Fruit fly (Drosophila melanogaster) whole organism, embryonic: Measurements from ENCODE around the gene Nepl21.

ENCODE experiments used
- Aef1 ChIP-seq: fragments of 200-800 bp; sonication (Bioruptor generic); IDR thresholded peaks from 3 replicates; pipeline ENCODE4 v1.3.6; 2022; ENCODE audit warnings: missing biosample characterization, missing genetic modification characterization
- Awh ChIP-seq: fragments of 200-800 bp; sonication (Bioruptor generic); IDR thresholded peaks from 2 replicates; pipeline ENCODE4, ENCODE4 v1.3.6; 2022; ENCODE audit warnings: missing biosample characterization, missing genetic modification characterization
- Bgb ChIP-seq: fragments of 200-800 bp; sonication (Bioruptor generic); IDR thresholded peaks from 2 replicates; pipeline ENCODE4 v1.3.6; 2022; ENCODE audit warnings: missing biosample characterization, missing genetic modification characterization; ENCODE audit not compliant: partially characterized antibody
- CG1024 ChIP-seq: fragments of 200-800 bp; sonication (Bioruptor generic); IDR thresholded peaks from 2 replicates; pipeline ENCODE4 v1.3.6; 2022; ENCODE audit warnings: missing biosample characterization, missing genetic modification characterization
- CG10565 ChIP-seq: fragments of 200-800 bp; sonication (Bioruptor generic); optimal IDR thresholded peaks from 3 replicates; lab custom pipeline; 2016; ENCODE audit warnings: missing biosample characterization, mild to moderate bottlenecking, missing genetic modification characterization
- CG12104 ChIP-seq: fragments of 200-800 bp; sonication (Bioruptor generic); optimal IDR thresholded peaks from 3 replicates; lab custom pipeline; 2016; ENCODE audit warnings: missing biosample characterization, missing genetic modification characterization
- CG14014 ChIP-seq: fragments of 200-800 bp; sonication (Bioruptor generic); IDR thresholded peaks from 2 replicates; pipeline ENCODE4 v1.3.6; 2022; ENCODE audit warnings: missing biosample characterization, missing genetic modification characterization
- CG15514 ChIP-seq: fragments of 200-800 bp; sonication (Bioruptor generic); optimal IDR thresholded peaks from 3 replicates; lab custom pipeline; 2017; ENCODE audit warnings: missing biosample characterization, missing genetic modification characterization, mild to moderate bottlenecking, moderate library complexity, missing genetic modification reagents
- CG16863 ChIP-seq: fragments of 200-800 bp; sonication (Bioruptor generic); optimal IDR thresholded peaks from 3 replicates; lab custom pipeline; 2016; ENCODE audit warnings: missing biosample characterization, missing genetic modification characterization
- CG2199 ChIP-seq: fragments of 200-800 bp; sonication (Bioruptor generic); IDR thresholded peaks from 3 replicates; pipeline ENCODE4 v1.3.6; 2022; ENCODE audit warnings: missing biosample characterization, missing genetic modification characterization
- CG3847 ChIP-seq: fragments of 200-800 bp; sonication (Bioruptor generic); IDR thresholded peaks from 2 replicates; pipeline ENCODE4 v1.3.6; 2022; ENCODE audit warnings: missing biosample characterization, missing genetic modification characterization
- CG43689 ChIP-seq: fragments of 200-800 bp; sonication (Bioruptor generic); IDR thresholded peaks from 2 replicates; pipeline ENCODE4 v1.3.6; 2022; ENCODE audit warnings: missing biosample characterization, missing genetic modification characterization
- CG4617 ChIP-seq: fragments of 200-800 bp; sonication (Bioruptor generic); optimal IDR thresholded peaks from 3 replicates; lab custom pipeline; 2016; ENCODE audit warnings: missing biosample characterization, missing genetic modification characterization, borderline replicate concordance
- CG4730 ChIP-seq: fragments of 200-800 bp; sonication (Bioruptor generic); IDR thresholded peaks from 2 replicates; pipeline ENCODE4 v1.3.6; 2022; ENCODE audit warnings: missing biosample characterization, missing genetic modification characterization
- CG6175 ChIP-seq: fragments of 200-800 bp; sonication (Bioruptor generic); IDR thresholded peaks from 3 replicates; pipeline ENCODE4 v1.3.6; 2022; ENCODE audit warnings: missing biosample characterization, missing genetic modification characterization
- CG8281 ChIP-seq: fragments of 200-800 bp; sonication (Bioruptor generic); optimal IDR thresholded peaks from 2 replicates; lab custom pipeline; 2018; ENCODE audit warnings: missing biosample characterization, mild to moderate bottlenecking, missing genetic modification characterization, moderate library complexity
- CG8290 ChIP-seq, 3 experiments: fragments of 200-800 bp; sonication (Bioruptor generic); optimal IDR thresholded peaks; 2 replicates each; lab custom pipeline; 2016 to 2019; ENCODE audit warnings: missing biosample characterization in 3 of 3, missing genetic modification characterization in 3 of 3, mild to moderate bottlenecking in 2 of 3, moderate library complexity in 1 of 3
- CG9817 ChIP-seq: fragments of 200-800 bp; sonication (Bioruptor generic); optimal IDR thresholded peaks from 2 replicates; lab custom pipeline; 2018; ENCODE audit warnings: missing biosample characterization, mild to moderate bottlenecking, missing genetic modification characterization, moderate library complexity
- D19B ChIP-seq: fragments of 200-800 bp; sonication (Bioruptor generic); optimal IDR thresholded peaks from 2 replicates; lab custom pipeline; 2017; ENCODE audit warnings: missing biosample characterization, mild to moderate bottlenecking, missing genetic modification characterization
- Dip2 ChIP-seq: fragments of 200-800 bp; sonication (Bioruptor generic); IDR thresholded peaks from 2 replicates; pipeline ENCODE4 v1.3.6; 2022; ENCODE audit warnings: missing biosample characterization, missing genetic modification characterization
- Dref ChIP-seq: fragments of 200-800 bp; sonication (Bioruptor generic); IDR thresholded peaks from 2 replicates; pipeline ENCODE4 v1.3.6; 2022; ENCODE audit warnings: missing biosample characterization, missing genetic modification characterization
- Drgx ChIP-seq: fragments of 200-800 bp; sonication (Bioruptor generic); IDR thresholded peaks from 2 replicates; pipeline ENCODE4 v1.3.6; 2022; ENCODE audit warnings: missing biosample characterization, missing genetic modification characterization
- HmgD ChIP-seq: fragments of 200-800 bp; sonication (Bioruptor generic); optimal IDR thresholded peaks from 3 replicates; lab custom pipeline; 2016; ENCODE audit warnings: missing biosample characterization, missing genetic modification characterization
- Jarid2 ChIP-seq: fragments of 200-800 bp; sonication (Bioruptor generic); optimal IDR thresholded peaks from 3 replicates; lab custom pipeline; 2017; ENCODE audit warnings: mild to moderate bottlenecking, missing biosample characterization, missing genetic modification reagents, missing genetic modification characterization
- Med ChIP-seq: fragments of 200-800 bp; sonication (Bioruptor generic); peaks from one replicate; lab custom pipeline; 2016; ENCODE audit warnings: missing biosample characterization, missing genetic modification characterization, mild to moderate bottlenecking, inconsistent platforms, moderate library complexity
- Myb ChIP-seq: fragments of 200-800 bp; sonication (Bioruptor generic); optimal IDR thresholded peaks from 2 replicates; lab custom pipeline; 2016; ENCODE audit warnings: missing biosample characterization, missing genetic modification characterization
- PHDP ChIP-seq: fragments of 200-800 bp; sonication (Bioruptor generic); optimal IDR thresholded peaks from 3 replicates; lab custom pipeline; 2018; ENCODE audit warnings: missing biosample characterization, mild to moderate bottlenecking, missing genetic modification characterization, moderate library complexity
- Rx ChIP-seq: fragments of 200-800 bp; sonication (Bioruptor generic); IDR thresholded peaks from 2 replicates; pipeline ENCODE4 v1.3.6; 2022; ENCODE audit warnings: missing biosample characterization, missing genetic modification characterization
- Side ChIP-seq: fragments of 200-800 bp; sonication (Bioruptor generic); optimal IDR thresholded peaks from 2 replicates; lab custom pipeline; 2016; ENCODE audit warnings: missing biosample characterization, missing genetic modification characterization
- Ssrp ChIP-seq: fragments of 200-800 bp; sonication (Bioruptor generic); optimal IDR thresholded peaks from 2 replicates; lab custom pipeline; 2018; ENCODE audit warnings: missing biosample characterization, mild to moderate bottlenecking, missing genetic modification characterization, moderate library complexity
- ase ChIP-seq: fragments of 200-800 bp; sonication (Bioruptor generic); IDR thresholded peaks from 3 replicates; pipeline ENCODE4 v1.3.6; 2022; ENCODE audit warnings: missing biosample characterization, missing genetic modification characterization
- chif ChIP-seq, 2 experiments: fragments of 200-800 bp; sonication (Bioruptor generic); optimal IDR thresholded peaks; 3 replicates each; lab custom pipeline; 2016; ENCODE audit warnings: missing biosample characterization in 2 of 2, missing genetic modification characterization in 2 of 2
- chinmo ChIP-seq: fragments of 200-800 bp; sonication (Bioruptor generic); IDR thresholded peaks from 4 replicates; pipeline ENCODE4 v1.3.6; 2022; ENCODE audit warnings: missing biosample characterization, missing genetic modification characterization; ENCODE audit not compliant: partially characterized antibody
- corto ChIP-seq: fragments of 200-800 bp; sonication (Bioruptor generic); optimal IDR thresholded peaks from 2 replicates; lab custom pipeline; 2016; ENCODE audit warnings: missing biosample characterization, mild to moderate bottlenecking, missing genetic modification characterization, moderate library complexity
- gem ChIP-seq: fragments of 200-800 bp; sonication (Bioruptor generic); optimal IDR thresholded peaks from 2 replicates; lab custom pipeline; 2019; ENCODE audit warnings: missing biosample characterization, mild to moderate bottlenecking, missing genetic modification characterization, moderate library complexity
- kni ChIP-seq: fragments of 200-800 bp; sonication (Bioruptor generic); optimal IDR thresholded peaks from 3 replicates; lab custom pipeline; 2017; ENCODE audit warnings: mild to moderate bottlenecking, missing biosample characterization, missing genetic modification reagents, missing genetic modification characterization
- lbe ChIP-seq: fragments of 200-800 bp; sonication (Bioruptor generic); optimal IDR thresholded peaks from 2 replicates; lab custom pipeline; 2016; ENCODE audit warnings: missing biosample characterization, mild to moderate bottlenecking, missing genetic modification characterization
- luna ChIP-seq: fragments of 200-800 bp; sonication (Bioruptor generic); optimal IDR thresholded peaks from 2 replicates; lab custom pipeline; 2016; ENCODE audit warnings: missing biosample characterization, missing genetic modification characterization
- maf-S ChIP-seq: fragments of 200-800 bp; sonication (Bioruptor generic); optimal IDR thresholded peaks from 2 replicates; lab custom pipeline; 2016; ENCODE audit warnings: missing biosample characterization, missing genetic modification characterization
- nau ChIP-seq: fragments of 200-800 bp; sonication (Bioruptor generic); optimal IDR thresholded peaks from 3 replicates; lab custom pipeline; 2017; ENCODE audit warnings: missing biosample characterization, mild to moderate bottlenecking, missing genetic modification characterization, missing genetic modification reagents
- phol ChIP-seq: fragments of 200-800 bp; sonication (Bioruptor generic); optimal IDR thresholded peaks from 3 replicates; lab custom pipeline; 2018; ENCODE audit warnings: missing biosample characterization, mild to moderate bottlenecking, missing genetic modification characterization, moderate library complexity
- psq ChIP-seq: fragments of 200-800 bp; sonication (Bioruptor generic); optimal IDR thresholded peaks from 2 replicates; lab custom pipeline; 2017; ENCODE audit warnings: missing biosample characterization, missing genetic modification characterization
- run ChIP-seq: fragments of 200-800 bp; sonication (Bioruptor generic); optimal IDR thresholded peaks from 3 replicates; lab custom pipeline; 2018; ENCODE audit warnings: missing biosample characterization, mild to moderate bottlenecking, missing genetic modification characterization
- sc ChIP-seq, 3 experiments: fragments of >200 bp in 2 of 3; fragments of 200-800 bp in 1 of 3; sonication (Bioruptor generic) in 1 of 3; optimal IDR thresholded peaks; 2 replicates in 2 of 3; 3 replicates in 1 of 3; lab custom pipeline; 2017; ENCODE audit warnings: mild to moderate bottlenecking in 1 of 3, missing biosample characterization in 1 of 3, missing genetic modification characterization in 1 of 3, missing genetic modification reagents in 1 of 3
- sens ChIP-seq: fragments of 200-800 bp; sonication (Bioruptor generic); peaks from one replicate; lab custom pipeline; 2016; ENCODE audit warnings: missing biosample characterization, missing genetic modification characterization
- stwl ChIP-seq: fragments of 200-800 bp; sonication (Bioruptor generic); optimal IDR thresholded peaks from 3 replicates; lab custom pipeline; 2018; ENCODE audit warnings: missing biosample characterization, mild to moderate bottlenecking, missing genetic modification characterization, moderate library complexity
- tll ChIP-seq, 2 experiments: fragments of 200-800 bp in 1 of 2; fragments of >200 bp in 1 of 2; sonication (Bioruptor generic) in 1 of 2; optimal IDR thresholded peaks; 2 replicates each; lab custom pipeline; 2017 to 2019; ENCODE audit warnings: missing biosample characterization in 2 of 2, missing genetic modification characterization in 2 of 2, mild to moderate bottlenecking in 1 of 2, moderate library complexity in 1 of 2
- usp ChIP-seq: fragments of >200 bp; optimal IDR thresholded peaks from 2 replicates; lab custom pipeline; 2017; ENCODE audit warnings: missing biosample characterization, missing genetic modification characterization
- vvl ChIP-seq: fragments of 200-800 bp; sonication (Bioruptor generic); IDR thresholded peaks from 2 replicates; pipeline ENCODE4 v1.3.6; 2022; ENCODE audit warnings: missing biosample characterization, missing genetic modification characterization
- zfh1 ChIP-seq: fragments of 200-800 bp; sonication (Bioruptor generic); IDR thresholded peaks from 3 replicates; pipeline ENCODE4 v1.3.6; 2022; ENCODE audit warnings: missing biosample characterization, missing genetic modification characterization

Gene Nepl21

dm6 chr3R:28861309-28862157 is 22.0 kb upstream of the Nepl21 start (continued):
- peak; percentile 39; the same call in 1 of the 2 replicates for TF ChIP-seq vvl (GFP tag; lab: Robert Waterston, UW)
- peak; percentile 73; the same call in 2 of the 3 replicates for TF ChIP-seq CG6175
- no peak for TF ChIP-seq CG1024 (GFP tag; lab: Robert Waterston, UW)
- no peak for TF ChIP-seq sc (optimal IDR thresholded peaks at IDR 0.05; lab: Kevin White, UChicago)
- TF ChIP-seq sc (GFP tag; optimal IDR thresholded peaks at IDR 0.05; lab: Kevin White, UChicago), result no peak
- TF ChIP-seq CG15514 (GFP tag; lab: Kevin White, UChicago), result peak; percentile 97
- peak; percentile 28 for TF ChIP-seq sens (GFP tag; lab: Kevin White, UChicago)
- TF ChIP-seq CG16863, result no peak
- TF ChIP-seq gem (tag; lab: Kevin White, UChicago), result no peak
- TF ChIP-seq chinmo (GFP tag; lab: Robert Waterston, UW), result peak; percentile 75; the same call in 2 of the 4 replicates
- peak; percentile 9 for TF ChIP-seq corto (GFP tag; lab: Kevin White, UChicago)
- no peak for TF ChIP-seq CG9817 (tag; lab: Kevin White, UChicago)
- TF ChIP-seq Myb, result no peak
- TF ChIP-seq lbe, result peak; percentile 74
- no peak for TF ChIP-seq CG3847 (GFP tag; lab: Robert Waterston, UW)
- TF ChIP-seq Ssrp (tag; lab: Kevin White, UChicago), result no peak
- peak; percentile 19 for TF ChIP-seq Jarid2
- TF ChIP-seq CG8290 (GFP tag; optimal IDR thresholded peaks at IDR 0.05; lab: Kevin White, UChicago), result no peak
- TF ChIP-seq CG8290 (tag; optimal IDR thresholded peaks at IDR 0.05; lab: Kevin White, UChicago), result no peak
- no peak for TF ChIP-seq CG4617
- no peak for TF ChIP-seq luna (GFP tag; lab: Kevin White, UChicago)
- peak; percentile 39 for TF ChIP-seq psq (GFP tag; lab: Kevin White, UChicago)
- no peak for TF ChIP-seq zfh1 (GFP tag; lab: Robert Waterston, UW)
- TF ChIP-seq maf-S, result no peak
- no peak for TF ChIP-seq Rx (GFP tag; lab: Robert Waterston, UW)
- no peak for TF ChIP-seq Drgx (GFP tag; lab: Robert Waterston, UW)
- TF ChIP-seq CG2199 (GFP tag; lab: Robert Waterston, UW), result peak; percentile 41; the same call in 1 of the 3 replicates
- TF ChIP-seq Bgb (GFP tag; lab: Robert Waterston, UW), result no peak
- no peak for TF ChIP-seq Dref (GFP tag; lab: Robert Waterston, UW)
- TF ChIP-seq Awh (GFP tag; lab: Robert Waterston, UW), result peak; percentile 16; the same call in 1 of the 2 replicates
- TF ChIP-seq run, result no peak
- TF ChIP-seq CG12104 (GFP tag; lab: Kevin White, UChicago), result no peak
- TF ChIP-seq chif (GFP tag; optimal IDR thresholded peaks at IDR 0.05; lab: Kevin White, UChicago), result no peak
- TF ChIP-seq nau (GFP tag; lab: Kevin White, UChicago), result no peak
- TF ChIP-seq PHDP (tag; lab: Kevin White, UChicago), result no peak
- TF ChIP-seq kni (GFP tag; lab: Kevin White, UChicago), result peak; percentile 73
- no peak for TF ChIP-seq CG8281
- TF ChIP-seq phol, result peak; percentile 16

- TF ChIP-seq stwl (tag; lab: Kevin White, UChicago) (peak; percentile 71), CG10565 (no peak), Dip2 (GFP tag; lab: Robert Waterston, UW) (peak; percentile 83), HmgD (no peak), CG43689 (GFP tag; lab: Robert Waterston, UW) (no peak), CG14014 (no peak), tll (GFP tag; optimal IDR thresholded peaks at IDR 0.05; lab: Kevin White, UChicago) (no peak), usp (GFP tag; lab: Kevin White, UChicago) (no peak), Med (GFP tag; lab: Kevin White, UChicago) (peak; percentile 24), Side (GFP tag; lab: Kevin White, UChicago) (no peak), D19B (GFP tag; lab: Kevin White, UChicago) (no peak), CG4730 (GFP tag; lab: Robert Waterston, UW) (no peak), ase (GFP tag; lab: Robert Waterston, UW) (no peak), Aef1 (no peak)
Measured at dm6 chr3R:28870364-28870763, 13.1 kb upstream of the Nepl21 start.
